Worm (Caenorhabditis elegans): Measurements from ENCODE around the gene srg-15.

Gene srg-15

ce11 chrII:8747939-8748352, 37.7 kb upstream of the srg-15 start (continued):
- TF ChIP-seq hlh-15 (tag; optimal IDR thresholded peaks at IDR 0.05) = no peak
- peak; percentile 28 for TF ChIP-seq ref-2 (tag; optimal IDR thresholded peaks at IDR 0.05)
- TF ChIP-seq ceh-34 (tag; optimal IDR thresholded peaks at IDR 0.05) = peak; percentile 68
- TF ChIP-seq rnt-1 (tag; optimal IDR thresholded peaks at IDR 0.05) = peak; percentile 14
- TF ChIP-seq nhr-232 (tag; optimal IDR thresholded peaks at IDR 0.05) = no peak
- no peak for TF ChIP-seq ceh-19 (GFP tag; optimal IDR thresholded peaks at IDR 0.05)
- TF ChIP-seq elt-4 (tag; optimal IDR thresholded peaks at IDR 0.05) = no peak
- TF ChIP-seq C38D4.7 (GFP tag; optimal IDR thresholded peaks at IDR 0.05) = no peak
- TF ChIP-seq hlh-30 (tag; optimal IDR thresholded peaks at IDR 0.05; ENCODE audit: insufficient read depth) = no peak
- TF ChIP-seq nfya-1 (tag; optimal IDR thresholded peaks at IDR 0.05) = peak; percentile 59
- no peak for TF ChIP-seq K02D7.2 (tag; optimal IDR thresholded peaks at IDR 0.05)
- TF ChIP-seq tbx-7 (tag; optimal IDR thresholded peaks at IDR 0.05) = no peak
- TF ChIP-seq sdc-2 (tag; optimal IDR thresholded peaks at IDR 0.05) = no peak
- peak; percentile 56 for TF ChIP-seq ceh-2 (tag; optimal IDR thresholded peaks at IDR 0.05)
- no peak for TF ChIP-seq pat-9 (tag; optimal IDR thresholded peaks at IDR 0.05)
- TF ChIP-seq ceh-45 (GFP tag; IDR thresholded peaks at IDR 0.05) = no peak
- TF ChIP-seq C08G9.2 (tag; optimal IDR thresholded peaks at IDR 0.05) = no peak
- peak; percentile 60 for TF ChIP-seq unc-42 (tag; optimal IDR thresholded peaks at IDR 0.05)
- no peak for TF ChIP-seq gmeb-2 (tag; optimal IDR thresholded peaks at IDR 0.05)
- no peak for TF ChIP-seq fkh-6 (tag; optimal IDR thresholded peaks at IDR 0.05)
- TF ChIP-seq ahr-1 (tag; optimal IDR thresholded peaks at IDR 0.05) = no peak
- TF ChIP-seq unc-3 (GFP tag; conservative IDR thresholded peaks at IDR 0.05) = no peak
- no peak for TF ChIP-seq unc-3 (tag; optimal IDR thresholded peaks at IDR 0.05)
- TF ChIP-seq lin-11 (tag; optimal IDR thresholded peaks at IDR 0.05) = no peak
- TF ChIP-seq ceh-48 (tag; optimal IDR thresholded peaks at IDR 0.05) = no peak
- TF ChIP-seq npax-4 (tag; optimal IDR thresholded peaks at IDR 0.05) = no peak
- TF ChIP-seq fax-1 (tag; optimal IDR thresholded peaks at IDR 0.05) = no peak
- TF ChIP-seq ceh-31 (tag; optimal IDR thresholded peaks at IDR 0.05) = no peak
- no peak for TF ChIP-seq hlh-8 (tag; optimal IDR thresholded peaks at IDR 0.05)
- TF ChIP-seq Y22D7AL.16 (tag; optimal IDR thresholded peaks at IDR 0.05) = no peak
- no peak for TF ChIP-seq ceh-24 (tag; optimal IDR thresholded peaks at IDR 0.05)

ce11 chrII:8747246-8747938, 37.2 kb upstream of the srg-15 start:
- TF ChIP-seq madf-2 (tag; optimal IDR thresholded peaks at IDR 0.05) = peak; percentile 20
- peak; percentile 38 for TF ChIP-seq ref-2 (tag; optimal IDR thresholded peaks at IDR 0.05)
- peak; percentile 19 for TF ChIP-seq tbx-2 (tag; optimal IDR thresholded peaks at IDR 0.05)
- no peak for TF ChIP-seq npax-4 (tag; optimal IDR thresholded peaks at IDR 0.05)
- no peak for TF ChIP-seq hlh-6 (tag; optimal IDR thresholded peaks at IDR 0.05)
- TF ChIP-seq unc-55 (GFP tag; optimal IDR thresholded peaks at IDR 0.05) = peak; percentile 77

- TF ChIP-seq ceh-34 (tag; optimal IDR thresholded peaks at IDR 0.05) (no peak), nhr-11 (tag; optimal IDR thresholded peaks at IDR 0.05) (no peak), hlh-15 (tag; optimal IDR thresholded peaks at IDR 0.05) (no peak), pat-9 (tag; optimal IDR thresholded peaks at IDR 0.05) (no peak), unc-42 (tag; optimal IDR thresholded peaks at IDR 0.05) (no peak), sdc-2 (tag; optimal IDR thresholded peaks at IDR 0.05) (no peak), mec-3 (tag; optimal IDR thresholded peaks at IDR 0.05; ENCODE audit: borderline replicate concordance) (no peak)
Observed at ce11 chrII:8746298-8746775, 36.1 kb upstream of the srg-15 start.

Measured in whole organism, late embryonic.